Fruit fly (Drosophila melanogaster) whole organism, prepupa: ENCODE data around the gene CG14054.

Source experiments
- CG3032 ChIP-seq: fragments of 200-800 bp; optimal IDR thresholded peaks from 2 replicates; lab custom pipeline; 2019; ENCODE audit warnings: missing biosample characterization, mild to moderate bottlenecking, missing genetic modification characterization, moderate library complexity
- CG6808 ChIP-seq: fragments of 200-800 bp; sonication (Bioruptor generic); optimal IDR thresholded peaks from 3 replicates; lab custom pipeline; 2017; ENCODE audit warnings: missing biosample characterization, missing genetic modification characterization, mild to moderate bottlenecking, moderate library complexity, missing genetic modification reagents
- CG6854 ChIP-seq: fragments of 200-800 bp; sonication (Bioruptor generic); optimal IDR thresholded peaks from 2 replicates; lab custom pipeline; 2017; ENCODE audit warnings: missing biosample characterization, mild to moderate bottlenecking, missing genetic modification characterization
- Sox102F ChIP-seq: fragments of 200-800 bp; sonication (Bioruptor generic); optimal IDR thresholded peaks from 2 replicates; lab custom pipeline; 2016; ENCODE audit warnings: missing biosample characterization, mild to moderate bottlenecking, missing genetic modification characterization
- cyc ChIP-seq: fragments of 200-800 bp; sonication (Bioruptor generic); optimal IDR thresholded peaks from 3 replicates; lab custom pipeline; 2016; ENCODE audit warnings: missing biosample characterization, missing genetic modification characterization

DNA sequence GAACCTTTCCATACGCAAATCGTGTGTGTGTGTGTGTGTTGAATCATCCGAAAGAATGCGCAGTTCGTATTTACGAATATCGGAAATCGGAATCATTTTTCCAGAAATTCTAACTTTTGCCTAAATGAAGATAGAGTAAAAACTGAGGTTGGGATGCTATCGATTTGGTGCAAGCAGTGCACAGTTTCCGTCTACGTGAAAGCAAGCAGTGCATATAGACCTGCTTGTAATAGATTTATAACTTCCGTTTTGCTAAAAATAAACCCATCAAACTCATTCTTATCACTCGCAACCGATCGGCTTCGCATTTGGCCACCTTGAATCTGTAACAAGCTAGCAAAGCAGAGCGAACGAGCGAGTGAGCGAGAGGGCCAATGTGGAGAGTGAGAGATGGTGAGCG, 40.2 kb upstream of the CG14054 start:
- TF ChIP-seq Sox102F (GFP tag; lab: Kevin White, UChicago) = no peak
- no peak for TF ChIP-seq CG6808
- TF ChIP-seq CG3032 (tag; lab: Kevin White, UChicago) = no peak
- no peak for TF ChIP-seq cyc
- TF ChIP-seq CG6854 (GFP tag; lab: Kevin White, UChicago) = no peak
